Fruit fly (Drosophila melanogaster) S2 (cell line): ENCODE results near the gene Rilpl.

Source experiments
- CG8478 ChIP-seq: fragments of >200 bp; optimal IDR thresholded peaks from 2 replicates; lab custom pipeline; 2018
- CTCF ChIP-seq, 2 experiments: fragments of >200 bp; optimal IDR thresholded peaks; 2 replicates each; lab custom pipeline; 2018

Gene Rilpl

dm6 chrX:1392875-1393274 lies at the start of gene Rilpl:
Gene Rilpl (plus strand): TSS chrX:1393054.
- peak; percentile 22 to 26 for TF ChIP-seq CTCF (optimal IDR thresholded peaks at IDR 0.05; lab: Kevin White, UChicago)
- no peak for TF ChIP-seq CG8478 (lab: Kevin White, UChicago)

dm6 chrX:1346256-1346655 lies 46.6 kb upstream of the Rilpl start, which contains the start of gene Tsp2A:
Gene Tsp2A (plus strand): TSS chrX:1346553.
- TF ChIP-seq CG8478 (lab: Kevin White, UChicago), result no peak
- TF ChIP-seq CTCF (optimal IDR thresholded peaks at IDR 0.05; lab: Kevin White, UChicago), result no peak

dm6 chrX:1346833-1347232 lies 46.0 kb upstream of the Rilpl start:
- no peak for TF ChIP-seq CG8478 (lab: Kevin White, UChicago)
- TF ChIP-seq CTCF (optimal IDR thresholded peaks at IDR 0.05; lab: Kevin White, UChicago), result no peak

dm6 chrX:1349255-1349654 lies 43.6 kb upstream of the Rilpl start, which contains the start of gene MTPAP:
Gene MTPAP (minus strand): TSS chrX:1349357.
- TF ChIP-seq CTCF (optimal IDR thresholded peaks at IDR 0.05; lab: Kevin White, UChicago) (peak; percentile 0 to 20), CG8478 (lab: Kevin White, UChicago) (no peak)

dm6 chrX:1353322-1354212 lies 39.3 kb upstream of the Rilpl start, which contains the start of the genes CG12773 and CG11417:
Gene CG12773 (minus strand): TSS chrX:1353981.
Gene CG11417 (plus strand): TSS chrX:1354014.
- TF ChIP-seq CTCF (optimal IDR thresholded peaks at IDR 0.05; lab: Kevin White, UChicago) (no peak), CG8478 (lab: Kevin White, UChicago) (no peak)

dm6 chrX:1357501-1357900 lies 35.4 kb upstream of the Rilpl start, which contains the start of gene png:
Gene png (minus strand): TSS chrX:1357601.
- TF ChIP-seq CTCF (optimal IDR thresholded peaks at IDR 0.05; lab: Kevin White, UChicago), result peak in 1 of 2 experiments; percentile 31
- no peak for TF ChIP-seq CG8478 (lab: Kevin White, UChicago)

- TF ChIP-seq CG8478 (lab: Kevin White, UChicago), result no peak
These were observed 23.9 kb upstream of the Rilpl start, which contains the start of gene CG14770 for dm6 chrX:1368949-1369348. Gene CG14770 (plus strand): TSS chrX:1369249.

dm6 chrX:1370104-1370802 lies 22.6 kb upstream of the Rilpl start, which contains the start of gene ssx:
Gene ssx (plus strand): TSS chrX:1370580.
- TF ChIP-seq CTCF (optimal IDR thresholded peaks at IDR 0.05; lab: Kevin White, UChicago), result peak in 1 of 2 experiments; percentile 20
- TF ChIP-seq CG8478 (lab: Kevin White, UChicago), result no peak

- TF ChIP-seq CG8478 (lab: Kevin White, UChicago) (no peak), CTCF (optimal IDR thresholded peaks at IDR 0.05; lab: Kevin White, UChicago) (no peak)
These were observed 20.2 kb upstream of the Rilpl start for dm6 chrX:1372667-1373066.

- TF ChIP-seq CTCF (optimal IDR thresholded peaks at IDR 0.05; lab: Kevin White, UChicago) (no peak), CG8478 (lab: Kevin White, UChicago) (no peak)
These were observed 17.4 kb upstream of the Rilpl start, which contains the start of gene AMPKalpha for dm6 chrX:1375265-1375958. Gene AMPKalpha (plus strand): TSS chrX:1375536.

dm6 chrX:1379692-1380349 lies 13.0 kb upstream of the Rilpl start:
- TF ChIP-seq CTCF (optimal IDR thresholded peaks at IDR 0.05; lab: Kevin White, UChicago), result no peak
- no peak for TF ChIP-seq CG8478 (lab: Kevin White, UChicago)

dm6 chrX:1380350-1381060 lies 12.3 kb upstream of the Rilpl start, which contains the start of the genes CG3719 and CG32813:
Gene CG3719 (minus strand): TSS chrX:1380480.
Gene CG32813 (plus strand): TSS chrX:1380914.
- TF ChIP-seq CG8478 (lab: Kevin White, UChicago) (no peak), CTCF (optimal IDR thresholded peaks at IDR 0.05; lab: Kevin White, UChicago) (peak in 1 of 2 experiments; percentile 17)
